Worm (Caenorhabditis elegans): Measurements from ENCODE around the gene srd-2.
A peak's percentile ranks its signal among the peaks of the same experiment; 100 is the strongest.

The srd-2 gene

ce11 chrII:10174338-10174737 is 13.4 kb downstream of the srd-2 start, which contains the start of gene F33H1.4 (continued):
- no peak for TF ChIP-seq ceh-79 (tag; optimal IDR thresholded peaks at IDR 0.05)
- TF ChIP-seq cebp-1 (GFP tag; IDR thresholded peaks at IDR 0.05) = no peak
- peak; percentile 79 for TF ChIP-seq cebp-1 (tag; optimal IDR thresholded peaks at IDR 0.05)
- peak; percentile 62; the same call in 1 of the 2 replicates for TF ChIP-seq ekl-4 (GFP tag; IDR thresholded peaks at IDR 0.05)
- no peak for TF ChIP-seq B0019.2 (GFP tag; conservative IDR thresholded peaks at IDR 0.05)
- TF ChIP-seq pbrm-1 (GFP tag; IDR thresholded peaks at IDR 0.05) = peak; percentile 44; the same call in 1 of the 2 replicates
- no peak for TF ChIP-seq ztf-25 (GFP tag; IDR thresholded peaks at IDR 0.05)
- TF ChIP-seq K11D2.4 (GFP tag; IDR thresholded peaks at IDR 0.05) = no peak
- TF ChIP-seq lin-26 (GFP tag; IDR thresholded peaks at IDR 0.05) = no peak
- no peak for TF ChIP-seq aptf-3 (GFP tag; IDR thresholded peaks at IDR 0.05)
- no peak for TF ChIP-seq Y53F4B.3 (GFP tag; IDR thresholded peaks at IDR 0.05)
- TF ChIP-seq ZK185.1 (tag; optimal IDR thresholded peaks at IDR 0.05; ENCODE audit: poor library complexity, severe bottlenecking) = peak; percentile 50
- TF ChIP-seq tbx-9 (tag; optimal IDR thresholded peaks at IDR 0.05; ENCODE audit: borderline replicate concordance) = no peak
- no peak for TF ChIP-seq efl-1 (GFP tag; optimal IDR thresholded peaks at IDR 0.05)
- no peak for TF ChIP-seq sea-2 (GFP tag; IDR thresholded peaks at IDR 0.05)
- 0 out of 2 replicates have a peak, but pooled peaks have one; percentile 48 for TF ChIP-seq nfyb-1 (GFP tag; IDR thresholded peaks at IDR 0.05)
- 0 out of 2 replicates have a peak, but pooled peaks have one; percentile 10 for TF ChIP-seq egrh-3 (GFP tag; IDR thresholded peaks at IDR 0.05)

ce11 chrII:10172436-10172973 is 15.2 kb downstream of the srd-2 start, which contains the start of gene wbp-11:
Gene wbp-11, plus strand, starts transcription at chrII:10172923.
- no peak for TF ChIP-seq attf-3 (GFP tag; conservative IDR thresholded peaks at IDR 0.05)
- peak; percentile 39; the same call in 1 of the 2 replicates for TF ChIP-seq D2030.7 (GFP tag; IDR thresholded peaks at IDR 0.05)
- TF ChIP-seq F37B4.10 (GFP tag; IDR thresholded peaks at IDR 0.05) = no peak
- TF ChIP-seq atf-7 (tag; optimal IDR thresholded peaks at IDR 0.05) = no peak
- no peak for TF ChIP-seq F23B12.7 (tag; optimal IDR thresholded peaks at IDR 0.05; ENCODE audit: insufficient read depth)
- peak; percentile 90 for TF ChIP-seq madf-3 (GFP tag; IDR thresholded peaks at IDR 0.05)
- TF ChIP-seq F55B11.4 (tag; optimal IDR thresholded peaks at IDR 0.05; ENCODE audit: borderline replicate concordance, insufficient read depth) = no peak
- 0 out of 2 replicates have a peak, but pooled peaks have one; percentile 22 for TF ChIP-seq F33H1.4 (GFP tag; IDR thresholded peaks at IDR 0.05)
- no peak for TF ChIP-seq fkh-3 (tag; optimal IDR thresholded peaks at IDR 0.05)
- TF ChIP-seq dpl-1 (GFP tag; optimal IDR thresholded peaks at IDR 0.05) = no peak
- TF ChIP-seq unc-62 (GFP tag; optimal IDR thresholded peaks at IDR 0.05) = no peak
- TF ChIP-seq T07F8.4 (tag; optimal IDR thresholded peaks at IDR 0.05) = no peak
- TF ChIP-seq ceh-100 (GFP tag; IDR thresholded peaks at IDR 0.05) = 0 out of 2 replicates have a peak, but pooled peaks have one; percentile 24
- TF ChIP-seq B0019.2 (GFP tag; conservative IDR thresholded peaks at IDR 0.05) = no peak
- no peak for TF ChIP-seq hsf-1 (GFP tag; IDR thresholded peaks at IDR 0.05)
- peak; percentile 25 for TF ChIP-seq F49E8.2 (tag; optimal IDR thresholded peaks at IDR 0.05; ENCODE audit: insufficient read depth)
- peak; percentile 4 for TF ChIP-seq lsl-1 (GFP tag; optimal IDR thresholded peaks at IDR 0.05)
- TF ChIP-seq sptf-2 (GFP tag; optimal IDR thresholded peaks at IDR 0.05) = no peak
- TF ChIP-seq rec-8 (tag; optimal IDR thresholded peaks at IDR 0.05) = no peak
- peak; percentile 52; the same call in 1 of the 2 replicates for TF ChIP-seq madf-6 (GFP tag; IDR thresholded peaks at IDR 0.05)
- TF ChIP-seq aptf-3 (GFP tag; IDR thresholded peaks at IDR 0.05) = no peak
- TF ChIP-seq ZK185.1 (tag; optimal IDR thresholded peaks at IDR 0.05; ENCODE audit: poor library complexity, severe bottlenecking) = no peak
- peak; percentile 0 for TF ChIP-seq lin-54 (GFP tag; optimal IDR thresholded peaks at IDR 0.05)
- TF ChIP-seq efl-1 (GFP tag; optimal IDR thresholded peaks at IDR 0.05) = peak; percentile 23
